Fruit fly (Drosophila melanogaster) whole organism, adult: ENCODE data around the gene CAHbeta.

Experiments used
- CG12768 ChIP-seq: fragments of 200-800 bp; sonication (Bioruptor generic); optimal IDR thresholded peaks from 2 replicates; lab custom pipeline; 2017; ENCODE audit warnings: missing biosample characterization, missing genetic modification characterization, mild to moderate bottlenecking, moderate library complexity, missing genetic modification reagents
- CG1620 ChIP-seq: fragments of 200-800 bp; sonication (Bioruptor generic); optimal IDR thresholded peaks from 2 replicates; lab custom pipeline; 2016; ENCODE audit warnings: missing biosample characterization, missing genetic modification characterization
- CG33017 ChIP-seq: fragments of 200-800 bp; sonication (Bioruptor generic); optimal IDR thresholded peaks from 2 replicates; lab custom pipeline; 2018; ENCODE audit warnings: missing biosample characterization, mild to moderate bottlenecking, missing genetic modification characterization, moderate library complexity
- CG5204 ChIP-seq: fragments of 200-800 bp; sonication (Bioruptor generic); optimal IDR thresholded peaks from 2 replicates; lab custom pipeline; 2016; ENCODE audit warnings: missing biosample characterization, missing genetic modification characterization
- CG7045 ChIP-seq: fragments of 200-800 bp; sonication (Bioruptor generic); optimal IDR thresholded peaks from 2 replicates; lab custom pipeline; 2017; ENCODE audit warnings: missing biosample characterization, mild to moderate bottlenecking, missing genetic modification characterization
- Clk ChIP-seq: fragments of 200-800 bp; sonication (Bioruptor generic); optimal IDR thresholded peaks from 2 replicates; lab custom pipeline; 2017; ENCODE audit warnings: missing biosample characterization, missing genetic modification characterization
- Crg-1 ChIP-seq: fragments of 200-800 bp; sonication (Bioruptor generic); optimal IDR thresholded peaks from 2 replicates; lab custom pipeline; 2016; ENCODE audit warnings: missing biosample characterization, missing genetic modification characterization
- Hr96 ChIP-seq: fragments of 200-800 bp; sonication (Bioruptor generic); optimal IDR thresholded peaks from 2 replicates; lab custom pipeline; 2016; ENCODE audit warnings: missing biosample characterization, missing genetic modification characterization
- Mnt ChIP-seq: fragments of 200-800 bp; sonication (Bioruptor generic); optimal IDR thresholded peaks from 2 replicates; lab custom pipeline; 2016; ENCODE audit warnings: missing biosample characterization, mild to moderate bottlenecking, missing genetic modification characterization
- cnc ChIP-seq, 2 experiments: fragments of >200 bp; optimal IDR thresholded peaks; 2 replicates each; lab custom pipeline; 2017
- kay ChIP-seq: fragments of 200-800 bp; sonication (Bioruptor generic); peaks from one replicate; lab custom pipeline; 2016; ENCODE audit warnings: missing biosample characterization, missing genetic modification characterization, borderline replicate concordance
- ovo ChIP-seq: fragments of 200-800 bp; sonication (Bioruptor generic); optimal IDR thresholded peaks from 2 replicates; lab custom pipeline; 2016; ENCODE audit warnings: missing biosample characterization, missing genetic modification characterization
- pad ChIP-seq: fragments of 200-800 bp; sonication (Bioruptor generic); optimal IDR thresholded peaks from 3 replicates; lab custom pipeline; 2017; ENCODE audit warnings: missing biosample characterization, missing genetic modification characterization, mild to moderate bottlenecking, moderate library complexity, missing genetic modification reagents

dm6 chr3R:8956333-8956732, 24.3 kb upstream of the CAHbeta start:
- TF ChIP-seq CG1620 (no peak), Hr96 (GFP tag; lab: Kevin White, UChicago) (no peak), CG7045 (GFP tag; lab: Kevin White, UChicago) (no peak), Clk (GFP tag; lab: Kevin White, UChicago) (no peak), pad (no peak), ovo (no peak), Crg-1 (no peak), Mnt (no peak), kay (GFP tag; lab: Kevin White, UChicago) (no peak), CG33017 (tag; lab: Kevin White, UChicago) (no peak), cnc (optimal IDR thresholded peaks at IDR 0.05; lab: Kevin White, UChicago) (no peak), CG5204 (GFP tag; lab: Kevin White, UChicago) (no peak), CG12768 (no peak)
